Worm (Caenorhabditis elegans): Measurements from ENCODE around the gene mif-4.

DNA sequence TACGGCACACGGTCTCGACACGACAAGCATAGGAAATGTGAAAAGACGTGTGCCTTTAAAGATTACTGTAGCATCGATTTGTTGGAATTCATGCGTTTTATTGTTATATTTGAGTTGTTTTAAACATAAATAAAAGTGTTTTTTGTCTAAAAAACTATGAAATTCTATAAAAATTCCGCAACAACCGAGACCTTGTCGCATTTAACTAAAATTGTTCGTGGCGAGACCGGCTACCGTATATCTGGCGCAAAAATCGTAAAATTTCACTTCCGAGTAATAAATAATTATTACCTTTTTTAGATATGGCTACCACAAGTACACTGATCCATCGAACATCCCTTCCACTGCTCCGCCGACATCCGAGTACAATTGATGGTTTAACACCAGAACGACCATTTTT, 1.6 kb upstream of the mif-4 start, which contains the start of gene ipla-6:
- TF ChIP-seq sma-3 (GFP tag; optimal IDR thresholded peaks at IDR 0.05) (no peak), unc-62 (GFP tag; optimal IDR thresholded peaks at IDR 0.05) (no peak), nhr-237 (tag; optimal IDR thresholded peaks at IDR 0.05) (no peak), lsy-2 (tag; optimal IDR thresholded peaks at IDR 0.05) (no peak), nhr-10 (tag; optimal IDR thresholded peaks at IDR 0.05) (no peak), dmd-4 (tag; optimal IDR thresholded peaks at IDR 0.05) (no peak), skn-1 (tag; optimal IDR thresholded peaks at IDR 0.05) (no peak), nhr-77 (tag; optimal IDR thresholded peaks at IDR 0.05) (no peak), lin-13 (GFP tag; optimal IDR thresholded peaks at IDR 0.05) (no peak), ztf-1 (GFP tag; conservative IDR thresholded peaks at IDR 0.05) (no peak), nhr-11 (tag; optimal IDR thresholded peaks at IDR 0.05) (no peak), egl-27 (tag; optimal IDR thresholded peaks at IDR 0.05) (no peak), F13H6.1 (tag; optimal IDR thresholded peaks at IDR 0.05) (no peak), ceh-82 (tag; optimal IDR thresholded peaks at IDR 0.05) (no peak)

Data from whole organism, L2 larva.